Worm (Caenorhabditis elegans): ENCODE data around the gene Y55F3AM.5.

- TF ChIP-seq fkh-10 (GFP tag; optimal IDR thresholded peaks at IDR 0.05), result no peak
- TF ChIP-seq elt-3 (tag; optimal IDR thresholded peaks at IDR 0.05), result no peak
- TF ChIP-seq alr-1 (tag; optimal IDR thresholded peaks at IDR 0.05; ENCODE audit: borderline replicate concordance), result no peak
- no peak for TF ChIP-seq grh-1 (GFP tag; IDR thresholded peaks at IDR 0.05)
- TF ChIP-seq fos-1 (tag; optimal IDR thresholded peaks at IDR 0.05), result no peak
- no peak for TF ChIP-seq sox-4 (tag; optimal IDR thresholded peaks at IDR 0.05)
- TF ChIP-seq elt-2 (tag; optimal IDR thresholded peaks at IDR 0.05), result no peak
These were observed 41.5 kb downstream of the Y55F3AM.5 start for ce11 chrIV:1040537-1040936.
